Worm (Caenorhabditis elegans): ENCODE results near the gene str-204.

Gene str-204

ce11 chrV:7193562-7193961 is 34.1 kb downstream of the str-204 start, which contains the start of gene F09G2.8:
TSS of gene F09G2.8 (minus strand) at chrV:7193662.
- no peak for TF ChIP-seq flt-1 (GFP tag; IDR thresholded peaks at IDR 0.05)
- no peak for TF ChIP-seq klf-2 (GFP tag; conservative IDR thresholded peaks at IDR 0.05)
- TF ChIP-seq tab-1 (GFP tag; IDR thresholded peaks at IDR 0.05) = no peak
- TF ChIP-seq cog-1 (tag; optimal IDR thresholded peaks at IDR 0.05) = no peak
- TF ChIP-seq ref-1 (GFP tag; conservative IDR thresholded peaks at IDR 0.05) = no peak
- TF ChIP-seq med-1 (GFP tag; optimal IDR thresholded peaks at IDR 0.05; ENCODE audit: insufficient read depth) = no peak
- TF ChIP-seq T22C8.4 (GFP tag; IDR thresholded peaks at IDR 0.05) = no peak
- no peak for TF ChIP-seq ztf-29 (GFP tag; IDR thresholded peaks at IDR 0.05)
- no peak for TF ChIP-seq ztf-23 (GFP tag; IDR thresholded peaks at IDR 0.05)

DNA sequence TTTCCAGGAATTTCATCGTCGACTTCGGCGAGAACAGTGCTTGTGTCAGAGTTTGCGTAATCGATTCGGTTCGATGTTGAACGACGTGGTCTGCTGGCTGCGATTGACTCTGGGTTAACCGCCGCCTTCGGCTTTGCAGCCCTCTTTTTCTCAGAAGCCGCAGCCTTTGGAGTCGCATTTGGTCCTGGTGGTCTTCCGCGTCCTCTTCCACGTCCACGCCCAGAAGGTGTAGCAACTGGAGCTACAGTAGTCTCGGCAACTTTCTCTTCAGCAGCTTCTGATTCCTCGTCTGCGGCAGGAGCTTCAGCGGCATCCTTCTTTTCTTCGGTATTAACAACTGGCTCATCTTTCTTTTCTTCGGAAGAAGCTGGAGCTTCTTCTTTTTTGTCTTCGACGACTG is 35.3 kb downstream of the str-204 start:
- TF ChIP-seq T22C8.4 (GFP tag; IDR thresholded peaks at IDR 0.05) = no peak
- no peak for TF ChIP-seq flt-1 (GFP tag; IDR thresholded peaks at IDR 0.05)
- TF ChIP-seq tab-1 (GFP tag; IDR thresholded peaks at IDR 0.05) = no peak
- no peak for TF ChIP-seq ref-1 (GFP tag; conservative IDR thresholded peaks at IDR 0.05)

ce11 chrV:7196037-7196436 is 36.5 kb downstream of the str-204 start, which contains the start of gene attf-2:
TSS of gene attf-2 (minus strand) at chrV:7196137.
- TF ChIP-seq cog-1 (tag; optimal IDR thresholded peaks at IDR 0.05) (no peak), tab-1 (GFP tag; IDR thresholded peaks at IDR 0.05) (no peak)

DNA sequence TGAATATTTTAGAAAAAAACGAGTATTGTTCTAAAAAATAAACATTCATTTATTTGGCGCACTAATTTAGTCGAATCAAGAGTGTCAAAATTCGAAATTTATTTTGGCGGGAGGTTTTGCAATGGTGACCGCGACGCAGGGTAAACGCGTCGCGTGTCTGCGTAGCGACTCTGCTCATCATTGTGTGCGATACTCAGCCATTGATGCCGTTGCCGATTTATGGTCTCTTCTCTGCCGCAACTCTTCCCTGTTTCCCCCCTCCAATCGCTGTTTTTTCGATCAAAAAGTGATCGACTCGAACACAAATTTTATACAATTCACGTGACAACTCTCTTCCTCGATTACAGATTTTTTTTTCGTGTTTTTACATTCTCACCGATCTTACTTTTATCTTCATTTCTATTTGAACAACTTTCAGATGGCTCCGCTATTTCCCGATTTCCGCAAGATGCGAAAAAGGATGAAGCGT is 37.0 kb downstream of the str-204 start, which contains the start of gene F09G2.2:
Gene F09G2.2 (plus strand): TSS at position 419 of the 469 bp plus-strand sequence.
- TF ChIP-seq flt-1 (GFP tag; IDR thresholded peaks at IDR 0.05) (peak; percentile 72), tab-1 (GFP tag; IDR thresholded peaks at IDR 0.05) (no peak), cog-1 (tag; optimal IDR thresholded peaks at IDR 0.05) (peak; percentile 43)

- no peak for TF ChIP-seq ztf-23 (GFP tag; IDR thresholded peaks at IDR 0.05)
- no peak for TF ChIP-seq T22C8.4 (GFP tag; IDR thresholded peaks at IDR 0.05)
- TF ChIP-seq tab-1 (GFP tag; IDR thresholded peaks at IDR 0.05) = no peak
- TF ChIP-seq flt-1 (GFP tag; IDR thresholded peaks at IDR 0.05) = no peak
These were observed 37.5 kb downstream of the str-204 start for ce11 chrV:7197036-7197435.

DNA sequence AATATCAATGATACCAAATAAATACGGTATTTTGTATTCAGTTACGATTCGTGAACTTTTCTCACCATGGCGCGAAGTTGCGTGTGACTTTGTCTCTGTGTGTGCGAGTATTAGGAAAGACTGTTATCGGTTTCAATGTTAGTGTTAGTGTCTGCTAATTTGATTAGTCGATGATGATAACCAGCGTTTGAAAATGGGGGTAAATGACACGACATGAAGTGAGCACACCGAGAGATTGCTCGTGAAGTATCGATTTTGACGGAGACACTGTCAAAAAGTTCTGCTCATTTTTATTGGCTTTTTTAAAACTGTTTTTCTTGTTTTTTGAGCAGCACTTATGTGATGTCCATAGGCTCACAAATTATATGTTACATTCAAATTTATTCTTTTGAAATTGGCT is 38.9 kb downstream of the str-204 start:
- no peak for TF ChIP-seq tab-1 (GFP tag; IDR thresholded peaks at IDR 0.05)
- no peak for TF ChIP-seq ztf-23 (GFP tag; IDR thresholded peaks at IDR 0.05)
- TF ChIP-seq med-1 (GFP tag; optimal IDR thresholded peaks at IDR 0.05; ENCODE audit: insufficient read depth) = no peak
- TF ChIP-seq T22C8.4 (GFP tag; IDR thresholded peaks at IDR 0.05) = no peak
- TF ChIP-seq cog-1 (tag; optimal IDR thresholded peaks at IDR 0.05) = no peak
- no peak for TF ChIP-seq ztf-29 (GFP tag; IDR thresholded peaks at IDR 0.05)

- no peak for TF ChIP-seq T22C8.4 (GFP tag; IDR thresholded peaks at IDR 0.05)
- TF ChIP-seq ref-1 (GFP tag; conservative IDR thresholded peaks at IDR 0.05) = no peak
- no peak for TF ChIP-seq tab-1 (GFP tag; IDR thresholded peaks at IDR 0.05)
- no peak for TF ChIP-seq ztf-29 (GFP tag; IDR thresholded peaks at IDR 0.05)
- no peak for TF ChIP-seq ztf-23 (GFP tag; IDR thresholded peaks at IDR 0.05)
- no peak for TF ChIP-seq klf-2 (GFP tag; conservative IDR thresholded peaks at IDR 0.05)
- TF ChIP-seq cog-1 (tag; optimal IDR thresholded peaks at IDR 0.05) = no peak
- no peak for TF ChIP-seq flt-1 (GFP tag; IDR thresholded peaks at IDR 0.05)
- TF ChIP-seq med-1 (GFP tag; optimal IDR thresholded peaks at IDR 0.05; ENCODE audit: insufficient read depth) = no peak
These were observed 39.6 kb downstream of the str-204 start for ce11 chrV:7199077-7199476.

- TF ChIP-seq T22C8.4 (GFP tag; IDR thresholded peaks at IDR 0.05) = no peak
- no peak for TF ChIP-seq ztf-29 (GFP tag; IDR thresholded peaks at IDR 0.05)
- no peak for TF ChIP-seq ref-1 (GFP tag; conservative IDR thresholded peaks at IDR 0.05)
- no peak for TF ChIP-seq klf-2 (GFP tag; conservative IDR thresholded peaks at IDR 0.05)
- no peak for TF ChIP-seq flt-1 (GFP tag; IDR thresholded peaks at IDR 0.05)
- no peak for TF ChIP-seq med-1 (GFP tag; optimal IDR thresholded peaks at IDR 0.05; ENCODE audit: insufficient read depth)
- no peak for TF ChIP-seq tab-1 (GFP tag; IDR thresholded peaks at IDR 0.05)
- TF ChIP-seq cog-1 (tag; optimal IDR thresholded peaks at IDR 0.05) = no peak
These were observed 40.4 kb downstream of the str-204 start, which contains the start of gene F09G2.1 for ce11 chrV:7199932-7200331. TSS of gene F09G2.1 (plus strand) at chrV:7200232.

ce11 chrV:7201353-7201752 is 41.9 kb downstream of the str-204 start:
- no peak for TF ChIP-seq klf-2 (GFP tag; conservative IDR thresholded peaks at IDR 0.05)
- TF ChIP-seq T22C8.4 (GFP tag; IDR thresholded peaks at IDR 0.05) = no peak
- no peak for TF ChIP-seq ztf-29 (GFP tag; IDR thresholded peaks at IDR 0.05)
- no peak for TF ChIP-seq tab-1 (GFP tag; IDR thresholded peaks at IDR 0.05)
- no peak for TF ChIP-seq ztf-23 (GFP tag; IDR thresholded peaks at IDR 0.05)
- TF ChIP-seq ref-1 (GFP tag; conservative IDR thresholded peaks at IDR 0.05) = no peak
- no peak for TF ChIP-seq med-1 (GFP tag; optimal IDR thresholded peaks at IDR 0.05; ENCODE audit: insufficient read depth)

DNA sequence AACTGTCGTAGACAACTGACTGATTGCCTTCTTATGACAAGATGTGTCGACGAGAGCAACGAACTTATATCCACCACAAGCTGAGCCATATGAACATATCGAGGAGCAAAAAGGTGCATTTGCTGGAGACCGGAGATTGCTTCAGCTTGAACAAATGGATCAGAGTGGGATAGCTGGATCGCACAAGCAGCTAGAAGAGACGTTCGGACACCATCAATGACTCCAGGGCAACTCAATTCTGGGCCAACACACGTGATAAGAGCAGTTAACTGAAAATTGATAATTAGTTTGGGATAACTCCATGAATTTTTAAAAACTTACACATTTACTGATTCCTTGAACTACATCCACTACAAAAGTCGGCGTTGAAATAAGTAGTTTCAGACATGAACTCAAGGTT is 49.5 kb downstream of the str-204 start:
- TF ChIP-seq ztf-23 (GFP tag; IDR thresholded peaks at IDR 0.05) = no peak
- no peak for TF ChIP-seq ztf-29 (GFP tag; IDR thresholded peaks at IDR 0.05)
- TF ChIP-seq cog-1 (tag; optimal IDR thresholded peaks at IDR 0.05) = no peak
- no peak for TF ChIP-seq klf-2 (GFP tag; conservative IDR thresholded peaks at IDR 0.05)
- TF ChIP-seq T22C8.4 (GFP tag; IDR thresholded peaks at IDR 0.05) = no peak
